Fruit fly (Drosophila melanogaster): ENCODE data around the gene CG16758.

dm6 chr3L:2458763-2459162 is 44.6 kb downstream of the CG16758 start:
- TF ChIP-seq CG4496 (GFP tag; IDR thresholded peaks at IDR 0.05) (no peak), CG12605 (GFP tag; IDR thresholded peaks at IDR 0.05) (no peak), Pif1A (GFP tag; optimal IDR thresholded peaks at IDR 0.05) (no peak), rn (GFP tag; IDR thresholded peaks at IDR 0.05) (no peak), CG14655 (GFP tag; optimal IDR thresholded peaks at IDR 0.05) (no peak), CG17806 (tag; optimal IDR thresholded peaks at IDR 0.05) (no peak), CG13204 (GFP tag; optimal IDR thresholded peaks at IDR 0.05) (no peak), CG10348 (GFP tag; IDR thresholded peaks at IDR 0.05) (no peak), CG8301 (tag; optimal IDR thresholded peaks at IDR 0.05) (no peak)
